Fruit fly (Drosophila melanogaster): ENCODE results near the gene CG31019.

DNA sequence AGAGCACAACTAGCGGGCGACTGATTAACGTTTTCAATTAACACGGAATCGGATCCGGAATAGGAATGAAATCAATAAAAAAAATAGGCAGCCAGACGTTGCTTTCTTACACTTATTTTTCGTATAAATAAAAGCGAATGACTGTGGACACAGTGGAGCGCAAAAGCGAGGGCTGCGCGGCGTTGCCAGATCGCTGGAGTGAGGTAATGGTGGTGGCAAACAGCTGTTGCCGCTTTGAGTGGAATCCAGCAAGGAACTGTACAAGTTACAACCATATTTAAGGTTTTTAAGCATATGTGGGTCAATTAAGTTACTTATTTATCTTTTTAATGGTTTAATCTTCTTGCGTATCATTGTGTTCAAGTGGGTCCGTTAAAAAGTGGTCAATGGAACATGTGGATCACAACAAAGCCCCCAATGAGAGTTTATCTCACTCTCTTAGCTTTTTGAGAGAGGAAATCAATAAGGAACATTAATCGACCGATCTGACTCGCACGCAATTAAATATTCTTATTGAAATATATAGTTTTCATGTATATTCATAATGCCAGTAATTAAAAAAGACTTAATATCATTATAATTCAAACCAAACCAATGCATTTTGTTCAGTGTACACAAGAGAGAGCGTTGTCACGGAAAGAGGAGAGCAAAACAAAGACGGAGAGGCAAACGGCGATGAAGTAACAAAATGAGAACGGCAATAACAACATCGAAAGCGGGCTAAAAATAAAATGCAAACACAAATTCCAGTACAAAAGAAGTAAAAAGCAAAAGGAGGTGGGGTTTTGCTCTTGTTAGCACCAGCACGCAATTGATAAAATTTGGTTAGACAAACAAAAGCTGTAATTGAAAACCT, 3.6 kb downstream of the CG31019 start:
- TF ChIP-seq Crg-1 (GFP tag; optimal IDR thresholded peaks at IDR 0.05): peak; percentile 2
- peak; percentile 17 for TF ChIP-seq Clk (GFP tag; optimal IDR thresholded peaks at IDR 0.05)
- TF ChIP-seq Mnt (GFP tag; optimal IDR thresholded peaks at IDR 0.05): peak; percentile 47
- no peak for TF ChIP-seq ovo (GFP tag; optimal IDR thresholded peaks at IDR 0.05)
- peak; percentile 78 for TF ChIP-seq CG5204 (GFP tag; optimal IDR thresholded peaks at IDR 0.05)
- peak; percentile 77 for TF ChIP-seq CG7045 (GFP tag; optimal IDR thresholded peaks at IDR 0.05)
- peak; percentile 72 for TF ChIP-seq Hr96 (GFP tag; optimal IDR thresholded peaks at IDR 0.05)
- peak; percentile 82 for TF ChIP-seq bab1 (GFP tag; optimal IDR thresholded peaks at IDR 0.05)
- peak; percentile 32 for TF ChIP-seq CG1620 (GFP tag; optimal IDR thresholded peaks at IDR 0.05)
- TF ChIP-seq kay (GFP tag; ENCODE audit: borderline replicate concordance): peak; percentile 87
- no peak for TF ChIP-seq cnc (optimal IDR thresholded peaks at IDR 0.05)
- peak; percentile 27 for TF ChIP-seq pad (GFP tag; optimal IDR thresholded peaks at IDR 0.05)
- peak; percentile 87 for TF ChIP-seq CG7101 (tag; optimal IDR thresholded peaks at IDR 0.05)
- TF ChIP-seq CG11617 (GFP tag; optimal IDR thresholded peaks at IDR 0.05): peak; percentile 79
